Worm (Caenorhabditis elegans): ENCODE data around the gene bath-13.

bath-13 gene

ce11 chrII:2525652-2526051, 3.8 kb upstream of the bath-13 start:
- TF ChIP-seq efl-1 (optimal IDR thresholded peaks at IDR 0.05) = no peak
- TF ChIP-seq efl-1 (GFP tag; optimal IDR thresholded peaks at IDR 0.05 in 1 of 2) = no peak
- no peak for TF ChIP-seq nhr-12 (tag; optimal IDR thresholded peaks at IDR 0.05)
- TF ChIP-seq grh-1 (GFP tag; IDR thresholded peaks at IDR 0.05) = no peak
- TF ChIP-seq lin-35 (GFP tag; optimal IDR thresholded peaks at IDR 0.05) = no peak
- no peak for TF ChIP-seq nhr-84 (tag; optimal IDR thresholded peaks at IDR 0.05)
- TF ChIP-seq ztf-4 (tag; optimal IDR thresholded peaks at IDR 0.05) = no peak
- no peak for TF ChIP-seq tlp-1 (tag; optimal IDR thresholded peaks at IDR 0.05)
- TF ChIP-seq lin-13 (GFP tag; optimal IDR thresholded peaks at IDR 0.05) = no peak
- no peak for TF ChIP-seq mab-9 (GFP tag; IDR thresholded peaks at IDR 0.05)
- TF ChIP-seq snpc-4 (tag; optimal IDR thresholded peaks at IDR 0.05) = no peak
- no peak for TF ChIP-seq unc-62 (GFP tag; optimal IDR thresholded peaks at IDR 0.05)
- TF ChIP-seq C04F5.9 (tag; optimal IDR thresholded peaks at IDR 0.05) = no peak
- TF ChIP-seq ceh-8 (GFP tag; optimal IDR thresholded peaks at IDR 0.05) = no peak

- TF ChIP-seq pax-3 (tag; optimal IDR thresholded peaks at IDR 0.05) (no peak), skn-1 (tag; optimal IDR thresholded peaks at IDR 0.05) (no peak), blmp-1 (tag; optimal IDR thresholded peaks at IDR 0.05) (no peak), sox-4 (tag; optimal IDR thresholded peaks at IDR 0.05) (no peak), mab-9 (GFP tag; IDR thresholded peaks at IDR 0.05) (no peak), pag-3 (tag; optimal IDR thresholded peaks at IDR 0.05; ENCODE audit: borderline replicate concordance, insufficient read depth) (no peak), nhr-47 (tag; optimal IDR thresholded peaks at IDR 0.05) (no peak), efl-1 (optimal IDR thresholded peaks at IDR 0.05) (no peak), efl-1 (GFP tag; optimal IDR thresholded peaks at IDR 0.05 in 1 of 2) (no peak), zip-4 (GFP tag; optimal IDR thresholded peaks at IDR 0.05) (no peak)
Observed at ce11 chrII:2518487-2518886, 3.4 kb downstream of the bath-13 start.

- TF ChIP-seq nhr-20 (tag; optimal IDR thresholded peaks at IDR 0.05) (no peak), fkh-10 (GFP tag; optimal IDR thresholded peaks at IDR 0.05) (no peak), zag-1 (tag; optimal IDR thresholded peaks at IDR 0.05) (no peak), skn-1 (tag; optimal IDR thresholded peaks at IDR 0.05) (peak; percentile 57), unc-86 (tag; optimal IDR thresholded peaks at IDR 0.05) (peak; percentile 20), pag-3 (tag; optimal IDR thresholded peaks at IDR 0.05; ENCODE audit: borderline replicate concordance, insufficient read depth) (no peak), nhr-71 (tag; optimal IDR thresholded peaks at IDR 0.05) (no peak), egl-13 (tag; optimal IDR thresholded peaks at IDR 0.05) (no peak), lin-14 (GFP tag; optimal IDR thresholded peaks at IDR 0.05) (no peak), hlh-17 (GFP tag; optimal IDR thresholded peaks at IDR 0.05; ENCODE audit: borderline replicate concordance) (no peak), rnt-1 (tag; optimal IDR thresholded peaks at IDR 0.05) (peak; percentile 25), nhr-11 (tag; optimal IDR thresholded peaks at IDR 0.05) (no peak), ama-1 (optimal IDR thresholded peaks at IDR 0.05) (no peak), mdl-1 (tag; optimal IDR thresholded peaks at IDR 0.05) (no peak), lir-3 (tag; optimal IDR thresholded peaks at IDR 0.05; ENCODE audit: poor library complexity) (no peak), fos-1 (tag; optimal IDR thresholded peaks at IDR 0.05) (no peak), tlp-1 (tag; optimal IDR thresholded peaks at IDR 0.05) (no peak), sox-4 (tag; optimal IDR thresholded peaks at IDR 0.05) (no peak), efl-1 (optimal IDR thresholded peaks at IDR 0.05) (peak; percentile 41 to 87), efl-1 (GFP tag; optimal IDR thresholded peaks at IDR 0.05 in 1 of 2) (peak; percentile 88 to 98), efl-3 (GFP tag; optimal IDR thresholded peaks at IDR 0.05) (no peak), mep-1 (tag; optimal IDR thresholded peaks at IDR 0.05) (peak; percentile 66), ztf-4 (tag; optimal IDR thresholded peaks at IDR 0.05) (no peak), vab-15 (tag; optimal IDR thresholded peaks at IDR 0.05) (no peak), lin-15B (tag; optimal IDR thresholded peaks at IDR 0.05) (no peak), tbx-2 (tag; optimal IDR thresholded peaks at IDR 0.05) (peak; percentile 51), nhr-84 (tag; optimal IDR thresholded peaks at IDR 0.05) (no peak), ceh-63 (GFP tag; optimal IDR thresholded peaks at IDR 0.05) (no peak), ceh-8 (GFP tag; optimal IDR thresholded peaks at IDR 0.05) (no peak), fkh-8 (tag; optimal IDR thresholded peaks at IDR 0.05) (no peak), lin-35 (GFP tag; optimal IDR thresholded peaks at IDR 0.05) (peak; percentile 81 to 89), sptf-1 (tag; optimal IDR thresholded peaks at IDR 0.05) (no peak), mef-2 (tag; optimal IDR thresholded peaks at IDR 0.05) (peak; percentile 82), elt-2 (tag; optimal IDR thresholded peaks at IDR 0.05) (no peak), nhr-85 (tag) (no peak), ztf-11 (tag; optimal IDR thresholded peaks at IDR 0.05) (no peak), Y116A8C.19 (tag; optimal IDR thresholded peaks at IDR 0.05; ENCODE audit: borderline replicate concordance) (no peak), nhr-12 (tag; optimal IDR thresholded peaks at IDR 0.05) (no peak), nhr-47 (tag; optimal IDR thresholded peaks at IDR 0.05) (no peak)
Observed at ce11 chrII:2504431-2504928, 17.4 kb downstream of the bath-13 start, which contains the start of gene gbas-1. Gene gbas-1 (plus strand): TSS chrII:2504878.

Data from whole organism, L1 larva.